Worm (Caenorhabditis elegans): ENCODE results near the gene fbxc-51.
A peak's percentile ranks its signal among the peaks of the same experiment; 100 is the strongest.
"Not testable (repeated sequence)": the region's sequence is repeated elsewhere in the genome, so short reads cannot be mapped to it uniquely, and the experiment has no call there.

Gene fbxc-51

DNA sequence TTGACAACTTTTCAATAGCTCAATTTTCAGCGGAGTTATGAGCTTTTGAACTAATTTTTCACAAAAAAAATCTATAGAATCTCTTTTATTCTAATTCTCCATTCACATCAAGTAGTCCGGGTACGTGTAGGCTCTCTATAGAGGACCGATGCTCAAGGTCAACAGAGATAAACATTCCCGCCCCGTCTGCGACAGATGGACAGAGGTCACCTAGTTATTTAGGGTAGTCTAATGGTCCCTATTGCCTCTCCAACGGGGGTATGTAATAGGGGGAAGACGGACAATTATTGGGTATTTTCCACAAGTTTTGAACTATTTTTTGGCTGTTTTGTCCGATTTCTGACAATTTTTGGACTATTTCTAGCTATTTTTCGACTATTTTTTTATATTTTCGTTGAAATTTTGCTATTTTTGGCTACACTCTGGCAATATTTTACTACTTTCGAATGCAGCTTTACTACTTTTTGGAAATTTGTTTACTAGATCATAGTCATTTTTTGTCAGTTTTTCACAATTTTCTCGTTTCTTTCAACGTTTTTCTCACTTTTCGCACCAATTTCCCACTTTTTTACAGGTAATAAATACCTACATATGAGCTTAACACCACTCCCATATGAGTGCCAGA is at the start of gene fbxc-51:
Gene fbxc-51, plus strand, starts transcription at position 575 of the 625 bp plus-strand sequence.
- TF ChIP-seq elt-2 (tag; optimal IDR thresholded peaks at IDR 0.05) (peak; percentile 30), hlh-6 (tag; optimal IDR thresholded peaks at IDR 0.05) (no peak)

DNA sequence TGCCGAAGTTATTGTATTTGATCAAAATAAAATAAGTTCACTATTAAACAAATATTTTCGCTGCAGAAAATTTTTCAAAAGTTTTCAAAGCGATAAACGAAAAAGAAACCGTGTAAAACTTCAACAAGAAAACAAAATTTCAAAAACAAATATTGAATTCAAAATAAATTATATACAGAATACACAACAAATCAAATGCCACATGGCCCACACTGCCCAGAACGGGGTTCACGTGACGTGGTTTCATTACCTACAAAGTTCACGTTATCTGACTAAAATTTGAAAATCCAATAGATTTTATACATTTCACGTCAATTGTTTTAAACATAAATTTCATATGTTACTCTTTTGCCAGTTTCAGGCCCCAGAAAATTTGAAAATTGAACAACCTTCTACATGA is 48.1 kb upstream of the fbxc-51 start, which contains the start of gene F46F5.7:
Gene F46F5.7, minus strand, starts transcription at position 101 of the 400 bp plus-strand sequence.
- no peak for TF ChIP-seq ttx-3 (tag; optimal IDR thresholded peaks at IDR 0.05)
- TF ChIP-seq npax-4 (tag; optimal IDR thresholded peaks at IDR 0.05), result no peak
- TF ChIP-seq che-1 (tag; optimal IDR thresholded peaks at IDR 0.05), result no peak
- no peak for TF ChIP-seq ceh-22 (tag; optimal IDR thresholded peaks at IDR 0.05)
- no peak for TF ChIP-seq ceh-19 (GFP tag; optimal IDR thresholded peaks at IDR 0.05)
- no peak for TF ChIP-seq sox-4 (tag; optimal IDR thresholded peaks at IDR 0.05)
- no peak for TF ChIP-seq hlh-15 (tag; optimal IDR thresholded peaks at IDR 0.05)
- TF ChIP-seq unc-42 (tag; optimal IDR thresholded peaks at IDR 0.05), result no peak
- TF ChIP-seq F13H6.1 (tag; optimal IDR thresholded peaks at IDR 0.05), result no peak
- no peak for TF ChIP-seq mec-3 (tag; optimal IDR thresholded peaks at IDR 0.05; ENCODE audit: borderline replicate concordance)
- TF ChIP-seq ceh-6 (GFP tag; optimal IDR thresholded peaks at IDR 0.05), result no peak
- no peak for TF ChIP-seq nhr-11 (tag; optimal IDR thresholded peaks at IDR 0.05)
- TF ChIP-seq lim-6 (tag; optimal IDR thresholded peaks at IDR 0.05), result no peak
- no peak for TF ChIP-seq unc-55 (GFP tag; optimal IDR thresholded peaks at IDR 0.05)

DNA sequence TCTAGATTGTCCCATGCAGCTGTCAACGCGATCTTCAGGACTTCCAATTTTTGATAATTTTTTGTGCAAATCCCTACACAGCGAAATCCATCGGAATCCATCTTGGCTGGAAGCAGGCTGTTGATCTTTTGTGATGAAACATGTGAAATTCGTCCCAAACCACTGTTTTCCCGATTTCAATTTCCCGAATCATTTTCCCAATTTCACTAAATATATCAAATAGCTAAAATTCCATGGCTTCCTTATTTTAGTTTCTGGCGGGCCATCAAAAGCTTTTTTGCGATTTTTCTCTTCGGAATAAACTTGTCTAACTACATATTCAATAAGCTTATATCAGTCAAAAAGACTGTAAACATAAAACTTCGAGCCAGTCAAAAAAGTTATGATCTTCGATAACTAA is 47.1 kb upstream of the fbxc-51 start, which contains the start of gene F46F5.8:
Gene F46F5.8, minus strand, starts transcription at position 101 of the 400 bp plus-strand sequence.
- TF ChIP-seq pat-9 (tag; optimal IDR thresholded peaks at IDR 0.05), result no peak
- TF ChIP-seq tbx-7 (tag; optimal IDR thresholded peaks at IDR 0.05), result no peak
- TF ChIP-seq pag-3 (tag; optimal IDR thresholded peaks at IDR 0.05; ENCODE audit: borderline replicate concordance), result no peak
- no peak for TF ChIP-seq K02D7.2 (tag; optimal IDR thresholded peaks at IDR 0.05)
- TF ChIP-seq sox-4 (tag; optimal IDR thresholded peaks at IDR 0.05), result no peak
- TF ChIP-seq ref-2 (tag; optimal IDR thresholded peaks at IDR 0.05), result no peak

DNA sequence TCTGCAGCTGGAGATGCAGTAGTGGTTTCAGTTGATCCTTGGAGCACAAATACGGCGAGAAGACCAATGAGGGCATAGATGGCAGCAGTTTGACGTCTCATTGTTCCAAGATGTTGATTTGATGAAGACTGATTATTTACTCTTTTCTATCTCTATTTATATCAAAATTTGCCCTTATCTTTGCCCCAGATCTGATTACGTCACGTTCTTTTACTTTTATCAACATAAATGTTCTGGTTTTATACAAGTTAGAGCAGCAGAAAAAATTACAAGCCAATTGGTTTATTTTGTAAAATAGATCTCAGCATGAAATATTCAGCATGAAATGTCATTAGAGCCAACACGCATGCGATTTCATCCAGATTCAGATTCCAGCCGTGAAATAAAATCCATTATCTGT is 45.9 kb upstream of the fbxc-51 start, which contains the start of gene msrp-4:
Gene msrp-4, minus strand, starts transcription at position 101 of the 400 bp plus-strand sequence.
- not testable (repeated sequence) for TF ChIP-seq fkh-10 (GFP tag; optimal IDR thresholded peaks at IDR 0.05); fax-1 (tag; optimal IDR thresholded peaks at IDR 0.05); T23F11.4 (GFP tag; optimal IDR thresholded peaks at IDR 0.05)

DNA sequence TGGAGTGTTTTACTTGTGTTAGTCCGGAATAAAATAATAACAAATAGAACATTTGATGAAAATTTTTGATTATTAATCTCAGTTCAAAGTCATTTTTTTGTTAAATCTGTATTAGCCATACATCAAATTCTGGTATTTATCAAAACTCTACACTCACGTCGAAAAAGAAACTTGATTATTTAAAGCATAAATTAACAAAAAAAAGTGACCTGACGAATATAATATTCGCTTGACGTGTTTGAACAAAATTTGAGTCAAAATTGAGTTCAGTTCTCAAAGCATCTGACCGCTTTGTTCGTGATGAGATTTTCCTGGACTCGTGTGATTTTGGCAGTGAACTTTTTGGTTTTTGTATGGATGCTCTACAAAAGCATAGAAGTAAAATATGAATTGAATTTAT is 45.1 kb upstream of the fbxc-51 start, which contains the start of gene F46F5.10:
Gene F46F5.10, plus strand, starts transcription at position 301 of the 400 bp plus-strand sequence.
- TF ChIP-seq nfya-1 (tag; optimal IDR thresholded peaks at IDR 0.05), result no peak

DNA sequence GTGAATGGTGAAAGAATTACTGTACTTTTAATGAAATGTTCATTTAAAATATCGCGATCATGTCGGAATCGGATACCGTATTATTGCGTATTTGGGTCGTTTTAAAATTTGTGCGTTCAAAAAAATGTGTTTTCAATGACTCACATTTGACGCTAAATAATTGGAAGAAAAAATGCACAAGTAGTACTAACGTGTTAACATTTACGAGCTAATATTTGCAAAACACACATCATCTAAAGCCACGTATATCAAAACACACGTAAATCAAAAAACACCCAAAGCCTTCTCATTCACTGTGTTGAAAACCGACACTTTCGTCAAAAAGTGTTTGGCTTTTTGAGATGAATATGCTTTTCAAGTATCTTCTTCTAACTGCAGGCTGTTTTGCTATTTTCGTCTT is 43.1 kb upstream of the fbxc-51 start, which contains the start of gene F28A10.1:
Gene F28A10.1, plus strand, starts transcription at position 301 of the 400 bp plus-strand sequence.
- TF ChIP-seq rnt-1 (tag; optimal IDR thresholded peaks at IDR 0.05) (no peak), unc-42 (tag; optimal IDR thresholded peaks at IDR 0.05) (no peak), ceh-34 (tag; optimal IDR thresholded peaks at IDR 0.05) (no peak), K02D7.2 (tag; optimal IDR thresholded peaks at IDR 0.05) (no peak), unc-86 (tag; optimal IDR thresholded peaks at IDR 0.05) (no peak), hlh-8 (tag; optimal IDR thresholded peaks at IDR 0.05) (no peak), lim-6 (tag; optimal IDR thresholded peaks at IDR 0.05) (no peak), che-1 (tag; optimal IDR thresholded peaks at IDR 0.05) (no peak), hlh-30 (tag; optimal IDR thresholded peaks at IDR 0.05; ENCODE audit: insufficient read depth) (no peak), C08G9.2 (tag; optimal IDR thresholded peaks at IDR 0.05) (no peak), elt-4 (tag; optimal IDR thresholded peaks at IDR 0.05) (no peak)

Data from whole organism, late embryonic.